Worm (Caenorhabditis elegans) whole organism, L1 larva: ENCODE measurements around the gene C50E3.13.

Experiments
- fkh-8 ChIP-seq: sonication (generic microtip); optimal IDR thresholded peaks from 2 replicates; lab custom pipeline; 2016; ENCODE audit warnings: mild to moderate bottlenecking, missing genetic modification characterization, missing compliant biosample characterization
- hlh-4 ChIP-seq: sonication (generic microtip); optimal IDR thresholded peaks from 2 replicates; lab custom pipeline; 2016; ENCODE audit warnings: mild to moderate bottlenecking, missing genetic modification characterization, missing compliant biosample characterization
- lin-13 ChIP-seq: fragments of 150-350 bp; optimal IDR thresholded peaks from 2 replicates; lab custom pipeline; 2014; ENCODE audit warnings: missing biosample characterization, missing genetic modification reagents, missing genetic modification characterization
- unc-98 ChIP-seq: fragments of 200-800 bp; sonication (Bioruptor generic); IDR thresholded peaks from 2 replicates; pipeline ENCODE4 v1.3.6; 2022; ENCODE audit warnings: missing genetic modification characterization, missing compliant biosample characterization

ce11 chrV:7626550-7626949, 2.5 kb upstream of the C50E3.13 start, which contains the start of gene F07C4.6:
- TF ChIP-seq lin-13 (GFP tag; lab: Kevin White, UChicago) (no peak), fkh-8 (tag; lab: Kevin White, UChicago) (no peak), unc-98 (GFP tag; lab: Robert Waterston, UW) (no peak), hlh-4 (tag; lab: Kevin White, UChicago) (no peak)
